Worm (Caenorhabditis elegans): Measurements from ENCODE around the gene F49E10.2.

DNA sequence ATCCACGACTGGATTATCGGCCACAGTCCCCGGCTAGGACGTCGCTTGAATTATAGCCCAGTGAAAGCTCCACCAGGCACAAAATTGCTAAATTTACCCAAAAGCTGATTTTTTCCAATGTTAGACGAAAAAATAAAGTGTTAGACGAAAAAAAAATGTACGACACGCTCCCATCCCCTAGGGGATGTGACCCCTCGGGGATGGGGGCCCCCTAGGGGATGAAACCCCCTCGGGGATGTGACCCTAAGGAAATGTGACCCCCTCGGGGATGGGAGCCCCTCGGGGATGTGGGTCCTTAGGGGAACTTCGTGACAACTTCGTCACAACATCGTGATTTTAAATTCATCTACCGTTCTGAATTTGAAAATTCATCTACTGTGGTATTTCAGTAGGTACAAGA lies 15.6 kb downstream of the F49E10.2 start:
- TF ChIP-seq hlh-8 (tag; optimal IDR thresholded peaks at IDR 0.05) (no peak), pha-2 (tag; optimal IDR thresholded peaks at IDR 0.05) (no peak), dmd-4 (tag; optimal IDR thresholded peaks at IDR 0.05; ENCODE audit: borderline replicate concordance) (no peak), eyg-1 (tag; optimal IDR thresholded peaks at IDR 0.05) (no peak)

All from whole organism, late embryonic.